Worm (Caenorhabditis elegans) whole organism, late embryonic: ENCODE data around the gene amt-3.

Experiments used
- F13H6.1 ChIP-seq: sonication (generic microtip); optimal IDR thresholded peaks from 2 replicates; lab custom pipeline; 2016; ENCODE audit warnings: missing genetic modification characterization, missing compliant biosample characterization
- ceh-2 ChIP-seq: sonication (generic microtip); optimal IDR thresholded peaks from 2 replicates; lab custom pipeline; 2016; ENCODE audit warnings: missing genotype, missing genetic modification characterization, missing compliant biosample characterization
- ceh-24 ChIP-seq: sonication (generic microtip); optimal IDR thresholded peaks from 2 replicates; lab custom pipeline; 2016; ENCODE audit warnings: mild to moderate bottlenecking, missing genetic modification characterization, missing compliant biosample characterization
- ceh-34 ChIP-seq: sonication (generic microtip); optimal IDR thresholded peaks from 2 replicates; lab custom pipeline; 2016; ENCODE audit warnings: mild to moderate bottlenecking, missing genetic modification characterization, missing compliant biosample characterization
- ceh-45 ChIP-seq: fragments of 200-800 bp; sonication (Bioruptor generic); IDR thresholded peaks from 2 replicates; pipeline ENCODE4 v1.3.6; 2022; ENCODE audit warnings: missing genetic modification reagents, missing genetic modification characterization, missing compliant biosample characterization
- dve-1 ChIP-seq: sonication (generic microtip); optimal IDR thresholded peaks from 2 replicates; lab custom pipeline; 2017; ENCODE audit warnings: antibody characterized with exemption, mild to moderate bottlenecking, missing genetic modification characterization, missing compliant biosample characterization
- nfya-1 ChIP-seq: sonication (generic microtip); optimal IDR thresholded peaks from 2 replicates; lab custom pipeline; 2017; ENCODE audit warnings: missing genetic modification characterization, mild to moderate bottlenecking, missing compliant biosample characterization, antibody characterized with exemption, moderate library complexity
- ref-2 ChIP-seq: sonication (generic microtip); optimal IDR thresholded peaks from 2 replicates; lab custom pipeline; 2016; ENCODE audit warnings: missing genetic modification characterization, missing compliant biosample characterization
- unc-3 ChIP-seq, 2 experiments: fragments of 200-800 bp in 1 of 2; sonication (Bioruptor generic) in 1 of 2; sonication (generic microtip) in 1 of 2; conservative IDR thresholded peaks in 1 of 2; optimal IDR thresholded peaks in 1 of 2; 2 replicates each; pipeline versions ENCODE4 v1.3.6 to Lab custom; 2016 to 2022; ENCODE audit warnings: missing compliant biosample characterization in 2 of 2, missing genetic modification characterization in 2 of 2, missing genetic modification reagents in 1 of 2
- unc-42 ChIP-seq: sonication (generic microtip); optimal IDR thresholded peaks from 2 replicates; lab custom pipeline; 2016; ENCODE audit warnings: missing genotype, missing genetic modification characterization, missing compliant biosample characterization

The amt-3 gene

DNA sequence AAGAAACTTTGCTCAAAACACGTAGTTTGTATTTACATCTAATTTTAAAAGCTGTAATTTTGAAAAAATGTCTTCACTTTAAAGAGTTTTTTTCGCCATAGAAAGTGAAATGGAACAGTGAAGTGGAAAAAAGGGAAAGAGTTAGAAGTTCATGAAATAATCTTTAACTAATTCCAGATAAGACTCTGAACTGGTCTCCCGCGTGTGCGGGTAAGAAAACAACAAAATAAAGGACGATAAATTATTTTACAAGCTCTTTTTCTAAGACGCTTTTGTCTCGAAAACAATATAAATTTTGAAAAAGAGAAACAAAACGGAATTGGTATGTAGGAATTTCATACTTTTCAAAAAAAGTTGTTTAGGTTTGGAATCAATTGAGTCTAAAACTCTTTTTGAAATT is 52.3 kb downstream of the amt-3 start:
- TF ChIP-seq dve-1 (tag; lab: Kevin White, UChicago) (no peak), F13H6.1 (no peak), ceh-34 (tag; lab: Kevin White, UChicago) (no peak), ref-2 (no peak), unc-3 (GFP tag; conservative IDR thresholded peaks at IDR 0.05; lab: Robert Waterston, UW) (no peak), unc-3 (tag; optimal IDR thresholded peaks at IDR 0.05; lab: Kevin White, UChicago) (no peak), ceh-45 (no peak), ceh-2 (tag; lab: Kevin White, UChicago) (no peak), ceh-24 (tag; lab: Kevin White, UChicago) (no peak)

DNA sequence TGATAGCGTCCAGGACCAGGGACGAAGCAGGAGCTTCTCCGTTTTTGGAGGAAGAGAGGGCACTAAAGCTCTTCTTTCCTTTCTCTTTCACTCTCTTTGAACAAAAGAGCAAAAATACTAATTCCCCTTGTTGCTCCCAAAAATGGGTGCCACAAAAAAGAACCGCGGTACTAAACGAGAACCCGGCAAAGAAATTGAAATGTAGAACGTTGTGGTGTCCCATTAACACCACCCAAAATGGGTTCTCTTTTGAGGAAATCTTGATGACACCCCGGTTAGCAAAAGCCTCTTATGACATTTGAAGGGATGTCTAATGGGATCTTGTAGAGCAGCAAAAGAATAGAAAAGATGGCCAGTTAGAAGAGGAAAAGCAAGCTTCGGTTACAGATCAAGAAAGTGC is 54.2 kb downstream of the amt-3 start:
- TF ChIP-seq nfya-1 (tag; lab: Kevin White, UChicago) (no peak), unc-42 (tag; lab: Kevin White, UChicago) (no peak)
